Worm (Caenorhabditis elegans): Measurements from ENCODE around the gene D1086.7.

Gene D1086.7

DNA sequence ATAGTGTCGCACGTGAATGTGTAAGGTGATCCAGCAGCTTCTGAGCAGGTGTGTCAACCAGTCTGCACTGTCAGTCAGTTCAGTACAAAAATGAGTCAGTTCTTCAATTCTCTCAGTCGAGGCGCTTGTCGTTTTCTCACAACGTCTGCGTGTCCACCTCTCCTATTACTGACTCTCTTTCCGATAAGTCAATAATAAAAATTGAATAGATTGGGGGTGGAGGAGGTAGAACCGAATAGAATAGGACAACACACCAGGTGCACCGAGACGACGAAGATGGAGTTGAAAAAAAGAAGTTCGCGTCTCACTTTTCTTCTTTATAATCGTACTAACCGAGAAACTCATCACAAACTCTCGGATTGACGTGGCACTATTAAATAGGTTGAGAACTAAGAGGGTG lies 43.8 kb downstream of the D1086.7 start:
- TF ChIP-seq unc-39 (tag; optimal IDR thresholded peaks at IDR 0.05) = no peak
- TF ChIP-seq mep-1 (tag; optimal IDR thresholded peaks at IDR 0.05) = peak; percentile 32
- TF ChIP-seq rbr-2 (tag; optimal IDR thresholded peaks at IDR 0.05) = peak; percentile 6
- TF ChIP-seq dmd-6 (GFP tag; IDR thresholded peaks at IDR 0.05) = no peak; the same call in 1 of the 2 replicates
- TF ChIP-seq hlh-30 (tag; optimal IDR thresholded peaks at IDR 0.05; ENCODE audit: insufficient read depth) = no peak
- 0 out of 2 replicates have a peak, but pooled peaks have one; percentile 28 for TF ChIP-seq hmg-1.1 (GFP tag; IDR thresholded peaks at IDR 0.05)
- TF ChIP-seq Y75B8A.6 (GFP tag; IDR thresholded peaks at IDR 0.05) = no peak
- no peak for TF ChIP-seq nhr-77 (tag; optimal IDR thresholded peaks at IDR 0.05)
- no peak for TF ChIP-seq daf-16 (GFP tag; optimal IDR thresholded peaks at IDR 0.05)
- peak; percentile 27 for TF ChIP-seq daf-16 (tag; optimal IDR thresholded peaks at IDR 0.05)
- peak; percentile 53 for TF ChIP-seq nhr-6 (tag; optimal IDR thresholded peaks at IDR 0.05)
- no peak for TF ChIP-seq dve-1 (tag; optimal IDR thresholded peaks at IDR 0.05; ENCODE audit: insufficient read depth)
- TF ChIP-seq hlh-11 (tag; optimal IDR thresholded peaks at IDR 0.05) = peak; percentile 19

DNA sequence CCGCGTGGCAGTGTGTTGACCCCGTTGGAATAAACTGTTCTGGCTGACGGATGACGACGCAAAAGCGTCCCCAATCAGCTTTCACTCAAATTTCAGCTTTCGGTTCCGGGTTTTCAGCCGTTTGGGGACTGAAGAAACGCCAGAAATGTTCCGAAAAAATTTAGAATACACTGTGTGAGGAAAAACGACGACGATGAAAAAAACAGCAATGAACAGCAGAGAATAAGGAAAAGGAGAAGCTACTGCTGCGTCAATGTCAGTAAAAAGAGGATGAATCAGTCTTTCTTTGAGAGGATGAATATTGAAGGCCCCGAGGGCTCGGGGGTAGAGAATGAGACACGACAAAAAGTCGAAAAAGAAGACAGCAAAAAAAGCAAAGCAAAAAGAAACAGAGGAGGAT lies 44.8 kb downstream of the D1086.7 start:
- peak in 1 of 2 experiments; percentile 45 for TF ChIP-seq unc-62 (GFP tag; optimal IDR thresholded peaks at IDR 0.05 in 1 of 2)
- TF ChIP-seq unc-62 (tag; optimal IDR thresholded peaks at IDR 0.05) = no peak
- TF ChIP-seq tra-1 (GFP tag; IDR thresholded peaks at IDR 0.05) = no peak
- peak; percentile 97 for TF ChIP-seq aha-1 (tag)

DNA sequence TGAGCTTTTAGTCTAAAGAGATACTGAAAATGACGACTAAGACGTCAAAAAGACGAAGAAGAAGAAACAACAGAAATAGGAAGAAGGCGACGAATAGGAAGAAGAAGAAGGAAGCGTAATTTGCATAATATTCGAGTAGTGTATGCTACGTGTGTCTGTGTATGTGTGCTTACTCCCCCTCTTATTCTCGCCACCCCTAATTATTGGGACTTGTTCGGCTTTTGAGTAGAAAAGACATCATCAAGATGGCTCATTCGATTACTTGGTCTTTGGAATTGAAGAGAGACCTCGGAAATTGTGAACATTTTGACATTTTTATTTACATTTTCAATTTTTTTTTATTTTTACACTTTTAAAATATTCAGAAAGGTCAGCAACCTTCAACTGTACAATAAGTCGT lies 46.2 kb downstream of the D1086.7 start:
- TF ChIP-seq T20F7.1 (GFP tag; optimal IDR thresholded peaks at IDR 0.05) (no peak), unc-62 (GFP tag; optimal IDR thresholded peaks at IDR 0.05 in 1 of 2) (peak in 1 of 2 experiments; percentile 57), unc-62 (tag; optimal IDR thresholded peaks at IDR 0.05) (no peak)

DNA sequence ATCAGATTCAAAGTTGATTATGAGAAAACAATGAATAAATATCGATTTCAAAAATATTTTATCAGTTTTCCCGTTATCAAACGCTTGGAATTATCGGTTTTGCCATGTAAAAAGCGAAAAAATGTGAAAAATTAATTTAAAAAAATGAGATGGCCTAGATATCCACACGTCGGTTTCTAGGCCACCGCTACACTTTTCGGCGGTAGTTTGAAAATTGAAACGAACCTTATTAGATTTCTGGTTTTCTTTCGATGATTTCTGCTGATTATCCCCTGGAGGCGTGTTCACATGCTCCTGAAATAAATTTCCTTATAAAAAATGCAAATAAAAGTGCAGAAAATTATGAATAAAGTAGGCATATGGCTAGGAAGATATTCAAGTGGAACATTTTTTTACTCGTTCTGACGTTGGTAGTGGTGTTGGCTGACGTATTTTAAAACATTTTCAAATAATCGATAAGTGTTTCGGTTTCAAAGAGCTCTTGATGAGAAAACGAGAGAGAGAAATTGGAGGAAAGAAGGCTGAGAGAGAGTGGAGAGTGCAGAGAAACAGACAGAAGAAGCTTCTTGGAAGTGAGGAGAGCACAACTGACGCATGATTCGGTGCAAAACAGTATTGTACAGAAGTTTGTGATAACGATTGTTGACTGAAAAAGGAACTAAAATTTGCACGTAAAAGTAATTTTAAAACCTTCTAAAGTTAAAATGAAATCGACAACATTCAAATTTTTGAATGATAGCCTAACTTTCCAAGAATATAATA lies 49.1 kb downstream of the D1086.7 start:
- TF ChIP-seq lin-13 (GFP tag; optimal IDR thresholded peaks at IDR 0.05) = no peak
- peak; percentile 53 for TF ChIP-seq mes-2 (tag; optimal IDR thresholded peaks at IDR 0.05; ENCODE audit: poor library complexity, severe bottlenecking)
- TF ChIP-seq ztf-7 (tag; optimal IDR thresholded peaks at IDR 0.05) = no peak
- no peak for TF ChIP-seq mdl-1 (tag; optimal IDR thresholded peaks at IDR 0.05)
- TF ChIP-seq mdt-29 (GFP tag; IDR thresholded peaks at IDR 0.05) = no peak
- peak; percentile 2 for TF ChIP-seq ceh-28 (tag; optimal IDR thresholded peaks at IDR 0.05)
- no peak for TF ChIP-seq dmd-8 (GFP tag; IDR thresholded peaks at IDR 0.05)
- TF ChIP-seq dmd-9 (GFP tag; IDR thresholded peaks at IDR 0.05) = no peak
- no peak for TF ChIP-seq daf-19 (GFP tag; conservative IDR thresholded peaks at IDR 0.05)
- no peak for TF ChIP-seq daf-16 (GFP tag; optimal IDR thresholded peaks at IDR 0.05)
- TF ChIP-seq daf-16 (tag; optimal IDR thresholded peaks at IDR 0.05) = peak; percentile 60
- peak; percentile 14 for TF ChIP-seq dpl-1 (GFP tag; optimal IDR thresholded peaks at IDR 0.05)
- no peak for TF ChIP-seq zag-1 (tag; optimal IDR thresholded peaks at IDR 0.05)
- peak; percentile 29 for TF ChIP-seq nhr-28 (tag; optimal IDR thresholded peaks at IDR 0.05)
- no peak for TF ChIP-seq ceh-32 (tag; optimal IDR thresholded peaks at IDR 0.05; ENCODE audit: poor library complexity)
- no peak for TF ChIP-seq zip-2 (tag; optimal IDR thresholded peaks at IDR 0.05)
- no peak for TF ChIP-seq nhr-42 (GFP tag; IDR thresholded peaks at IDR 0.05)
- no peak for TF ChIP-seq spr-1 (tag; optimal IDR thresholded peaks at IDR 0.05)
- no peak for TF ChIP-seq lin-39 (tag; optimal IDR thresholded peaks at IDR 0.05)
- TF ChIP-seq set-16 (GFP tag; IDR thresholded peaks at IDR 0.05) = no peak
- no peak for TF ChIP-seq vab-7 (GFP tag; IDR thresholded peaks at IDR 0.05)
- peak; percentile 5 for TF ChIP-seq hlh-11 (tag; optimal IDR thresholded peaks at IDR 0.05)
- TF ChIP-seq rbr-2 (tag; optimal IDR thresholded peaks at IDR 0.05) = no peak
- TF ChIP-seq snpc-4 (tag; optimal IDR thresholded peaks at IDR 0.05) = no peak
- no peak for TF ChIP-seq D1046.2 (GFP tag; IDR thresholded peaks at IDR 0.05)
- TF ChIP-seq fkh-10 (GFP tag; optimal IDR thresholded peaks at IDR 0.05) = no peak
- TF ChIP-seq ceh-62 (tag; optimal IDR thresholded peaks at IDR 0.05) = no peak
- no peak for TF ChIP-seq egl-43 (GFP tag; IDR thresholded peaks at IDR 0.05)
- no peak for TF ChIP-seq ama-1 (optimal IDR thresholded peaks at IDR 0.05)
- no peak for TF ChIP-seq cey-2 (tag; optimal IDR thresholded peaks at IDR 0.05; ENCODE audit: borderline replicate concordance, insufficient read depth)
- no peak for TF ChIP-seq skn-1 (tag; optimal IDR thresholded peaks at IDR 0.05)
- no peak for TF ChIP-seq hlh-30 (tag; optimal IDR thresholded peaks at IDR 0.05; ENCODE audit: insufficient read depth)
- TF ChIP-seq lin-15B (tag; optimal IDR thresholded peaks at IDR 0.05) = no peak
